Worm (Caenorhabditis elegans) whole organism, midembryonic: Measurements from ENCODE around the gene ZK721.3.

Source experiments
- flt-1 ChIP-seq: fragments of 200-800 bp; sonication (Bioruptor generic); IDR thresholded peaks from 2 replicates; pipeline ENCODE4 v1.3.6; 2022; ENCODE audit warnings: missing genetic modification characterization, missing compliant biosample characterization
- med-1 ChIP-seq: sonication (generic microtip); optimal IDR thresholded peaks from 2 replicates; lab custom pipeline; 2017; ENCODE audit warnings: missing genetic modification characterization, mild to moderate bottlenecking, missing compliant biosample characterization, antibody characterized with exemption, missing genetic modification reagents; ENCODE audit not compliant: insufficient read depth

DNA sequence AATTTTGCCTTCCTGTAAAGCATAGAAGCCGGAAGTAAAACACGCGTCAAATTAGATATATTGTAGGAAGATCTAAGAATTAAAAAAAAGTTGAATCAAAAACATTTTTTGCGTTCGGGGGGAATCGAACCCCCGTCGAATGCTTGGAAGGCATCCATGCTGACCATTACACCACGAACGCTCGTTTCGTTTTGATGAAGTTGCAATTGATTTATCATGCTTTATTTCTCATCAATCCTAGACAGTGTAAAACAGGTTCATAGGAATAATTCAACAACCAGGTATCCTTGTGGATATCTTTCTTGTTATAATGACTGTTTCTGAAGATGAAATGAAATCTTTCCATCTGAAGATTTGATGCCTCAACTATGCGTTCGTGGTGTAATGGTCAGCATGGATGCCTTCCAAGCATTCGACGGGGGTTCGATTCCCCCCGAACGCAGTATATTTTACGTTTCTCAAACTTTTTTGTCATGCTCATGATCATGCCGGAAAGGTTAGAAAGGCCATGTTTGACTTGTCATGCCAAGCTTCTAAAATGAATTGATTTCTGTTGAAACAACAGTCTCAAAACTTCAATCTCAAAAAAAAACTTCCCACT, 35.6 kb downstream of the ZK721.3 start:
- TF ChIP-seq flt-1 (no peak), med-1 (no peak)
